Worm (Caenorhabditis elegans) whole organism, late embryonic: ENCODE results near the gene F55G7.4.

Experiments used
- C08G9.2 ChIP-seq: sonication (generic microtip); optimal IDR thresholded peaks from 2 replicates; lab custom pipeline; 2016; ENCODE audit warnings: mild to moderate bottlenecking, missing genetic modification characterization, moderate library complexity, missing compliant biosample characterization
- K02D7.2 ChIP-seq: sonication (generic microtip); optimal IDR thresholded peaks from 2 replicates; lab custom pipeline; 2017; ENCODE audit warnings: mild to moderate bottlenecking, missing genetic modification characterization, missing compliant biosample characterization
- ahr-1 ChIP-seq: sonication (generic microtip); optimal IDR thresholded peaks from 2 replicates; lab custom pipeline; 2016; ENCODE audit warnings: missing genetic modification characterization, missing compliant biosample characterization
- ceh-18 ChIP-seq: sonication (generic microtip); optimal IDR thresholded peaks from 2 replicates; lab custom pipeline; 2016; ENCODE audit warnings: missing genetic modification characterization, missing compliant biosample characterization
- ceh-19 ChIP-seq: fragments of 200-800 bp; sonication (Bioruptor generic); optimal IDR thresholded peaks from 2 replicates; lab custom pipeline; 2018; ENCODE audit warnings: mild to moderate bottlenecking, missing genetic modification characterization, missing compliant biosample characterization
- ceh-22 ChIP-seq: sonication (generic microtip); optimal IDR thresholded peaks from 2 replicates; lab custom pipeline; 2017; ENCODE audit warnings: missing biosample characterization, missing genetic modification characterization
- ceh-30 ChIP-seq: fragments of 150-350 bp; optimal IDR thresholded peaks from 2 replicates; lab custom pipeline; 2014; ENCODE audit warnings: missing biosample characterization, missing genetic modification characterization
- ceh-31 ChIP-seq: sonication (generic microtip); optimal IDR thresholded peaks from 2 replicates; lab custom pipeline; 2016; ENCODE audit warnings: missing genetic modification characterization, missing compliant biosample characterization
- ceh-45 ChIP-seq: fragments of 200-800 bp; sonication (Bioruptor generic); IDR thresholded peaks from 2 replicates; pipeline ENCODE4 v1.3.6; 2022; ENCODE audit warnings: missing genetic modification reagents, missing genetic modification characterization, missing compliant biosample characterization
- ceh-48 ChIP-seq: sonication (generic microtip); optimal IDR thresholded peaks from 2 replicates; lab custom pipeline; 2016; ENCODE audit warnings: missing genetic modification characterization, inconsistent platforms, missing compliant biosample characterization
- ceh-6 ChIP-seq: fragments of 200-800 bp; sonication (Bioruptor generic); optimal IDR thresholded peaks from 2 replicates; lab custom pipeline; 2018; ENCODE audit warnings: mild to moderate bottlenecking, missing genetic modification characterization, missing compliant biosample characterization
- ceh-9 ChIP-seq: sonication (generic microtip); optimal IDR thresholded peaks from 2 replicates; lab custom pipeline; 2016; ENCODE audit warnings: mild to moderate bottlenecking, missing genetic modification characterization, inconsistent platforms, missing compliant biosample characterization
- che-1 ChIP-seq: sonication (generic microtip); optimal IDR thresholded peaks from 2 replicates; lab custom pipeline; 2016; ENCODE audit warnings: mild to moderate bottlenecking, missing genetic modification characterization, missing compliant biosample characterization
- elt-2 ChIP-seq: sonication (generic microtip); optimal IDR thresholded peaks from 2 replicates; lab custom pipeline; 2016; ENCODE audit warnings: missing genetic modification reagents, missing genetic modification characterization, missing compliant biosample characterization
- ets-4 ChIP-seq: sonication (generic microtip); optimal IDR thresholded peaks from 2 replicates; lab custom pipeline; 2016; ENCODE audit warnings: missing genetic modification characterization, missing compliant biosample characterization
- fax-1 ChIP-seq: sonication (generic microtip); optimal IDR thresholded peaks from 2 replicates; lab custom pipeline; 2016; ENCODE audit warnings: missing genotype, missing genetic modification characterization, missing compliant biosample characterization
- fkh-6 ChIP-seq: sonication (generic microtip); optimal IDR thresholded peaks from 2 replicates; lab custom pipeline; 2016; ENCODE audit warnings: missing genetic modification characterization, missing compliant biosample characterization
- hlh-13 ChIP-seq: fragments of 200-800 bp; sonication (Bioruptor generic); optimal IDR thresholded peaks from 2 replicates; lab custom pipeline; 2018; ENCODE audit warnings: mild to moderate bottlenecking, missing genetic modification characterization, missing compliant biosample characterization
- hlh-6 ChIP-seq: sonication (generic microtip); optimal IDR thresholded peaks from 2 replicates; lab custom pipeline; 2016; ENCODE audit warnings: missing genotype, missing genetic modification characterization, missing compliant biosample characterization
- lim-6 ChIP-seq: sonication (generic microtip); optimal IDR thresholded peaks from 2 replicates; lab custom pipeline; 2016; ENCODE audit warnings: missing genetic modification characterization, missing compliant biosample characterization
- lin-11 ChIP-seq: fragments of 200-800 bp; sonication (Bioruptor generic); optimal IDR thresholded peaks from 2 replicates; lab custom pipeline; 2018; ENCODE audit warnings: mild to moderate bottlenecking, missing genetic modification characterization, missing compliant biosample characterization
- madf-2 ChIP-seq: sonication (generic microtip); optimal IDR thresholded peaks from 2 replicates; lab custom pipeline; 2017; ENCODE audit warnings: missing genetic modification characterization, missing compliant biosample characterization
- mec-3 ChIP-seq: sonication (generic microtip); optimal IDR thresholded peaks from 2 replicates; lab custom pipeline; 2016; ENCODE audit warnings: borderline replicate concordance, missing genetic modification characterization, missing compliant biosample characterization
- nfya-1 ChIP-seq: sonication (generic microtip); optimal IDR thresholded peaks from 2 replicates; lab custom pipeline; 2017; ENCODE audit warnings: missing genetic modification characterization, mild to moderate bottlenecking, missing compliant biosample characterization, antibody characterized with exemption, moderate library complexity
- odd-2 ChIP-seq: sonication (generic microtip); optimal IDR thresholded peaks from 2 replicates; lab custom pipeline; 2017; ENCODE audit warnings: antibody characterized with exemption, mild to moderate bottlenecking, missing genetic modification characterization, missing compliant biosample characterization
- pat-9 ChIP-seq: fragments of 200-800 bp; sonication (Bioruptor generic); optimal IDR thresholded peaks from 2 replicates; lab custom pipeline; 2018; ENCODE audit warnings: mild to moderate bottlenecking, missing genetic modification characterization, moderate library complexity, missing compliant biosample characterization
- pqm-1 ChIP-seq: sonication (generic microtip); optimal IDR thresholded peaks from 2 replicates; lab custom pipeline; 2016; ENCODE audit warnings: missing genetic modification characterization, missing compliant biosample characterization
- pros-1 ChIP-seq: fragments of 150-350 bp; optimal IDR thresholded peaks from 2 replicates; lab custom pipeline; 2014; ENCODE audit warnings: missing biosample characterization, missing genetic modification reagents, missing genetic modification characterization
- ref-2 ChIP-seq: sonication (generic microtip); optimal IDR thresholded peaks from 2 replicates; lab custom pipeline; 2016; ENCODE audit warnings: missing genetic modification characterization, missing compliant biosample characterization
- rnt-1 ChIP-seq: sonication (generic microtip); optimal IDR thresholded peaks from 2 replicates; lab custom pipeline; 2016; ENCODE audit warnings: missing genetic modification characterization, missing compliant biosample characterization
- sdc-2 ChIP-seq: sonication (generic microtip); optimal IDR thresholded peaks from 2 replicates; lab custom pipeline; 2016; ENCODE audit warnings: missing genotype, missing genetic modification characterization, missing compliant biosample characterization
- sox-2 ChIP-seq: fragments of 200-800 bp; sonication (Bioruptor generic); IDR thresholded peaks from 2 replicates; pipeline ENCODE4 v1.3.6; 2022; ENCODE audit warnings: missing genetic modification reagents, missing genetic modification characterization, missing compliant biosample characterization
- tbx-2 ChIP-seq: sonication (generic microtip); optimal IDR thresholded peaks from 2 replicates; lab custom pipeline; 2016; ENCODE audit warnings: missing genetic modification characterization, missing compliant biosample characterization
- tbx-7 ChIP-seq: sonication (generic microtip); optimal IDR thresholded peaks from 2 replicates; lab custom pipeline; 2016; ENCODE audit warnings: missing genotype, missing genetic modification characterization, missing compliant biosample characterization
- unc-42 ChIP-seq: sonication (generic microtip); optimal IDR thresholded peaks from 2 replicates; lab custom pipeline; 2016; ENCODE audit warnings: missing genotype, missing genetic modification characterization, missing compliant biosample characterization

F55G7.4 gene

ce11 chrX:11941951-11942350, 14.3 kb downstream of the F55G7.4 start, which contains the start of gene F55G7.3:
F55G7.3 (minus strand) TSS chrX:11942051.
- TF ChIP-seq pqm-1 (tag; lab: Kevin White, UChicago), result no peak
- TF ChIP-seq nfya-1 (tag; lab: Kevin White, UChicago), result no peak
- no peak for TF ChIP-seq hlh-6 (tag; lab: Kevin White, UChicago)
- TF ChIP-seq sox-2 (GFP tag; lab: Robert Waterston, UW), result no peak
- TF ChIP-seq tbx-7 (tag; lab: Kevin White, UChicago), result no peak
- TF ChIP-seq odd-2 (tag; lab: Kevin White, UChicago), result no peak
- no peak for TF ChIP-seq pros-1
- no peak for TF ChIP-seq ceh-9 (tag; lab: Kevin White, UChicago)
- no peak for TF ChIP-seq ets-4 (tag; lab: Kevin White, UChicago)
- TF ChIP-seq, all 69 proteins: peak for 0

ce11 chrX:11946788-11947463, 19.2 kb downstream of the F55G7.4 start, which contains the start of gene nfya-1:
nfya-1 (minus strand) TSS chrX:11946838.
- TF ChIP-seq tbx-2 (peak; percentile 1), ceh-48 (peak; percentile 84), pat-9 (no peak), madf-2 (tag; lab: Kevin White, UChicago) (no peak), sdc-2 (tag; lab: Kevin White, UChicago) (peak; percentile 71), mec-3 (tag; lab: Kevin White, UChicago) (no peak), rnt-1 (peak; percentile 30), unc-42 (tag; lab: Kevin White, UChicago) (peak; percentile 3), hlh-13 (no peak), ceh-31 (tag; lab: Kevin White, UChicago) (peak; percentile 37)

- no peak for TF ChIP-seq ceh-30 (tag; lab: Kevin White, UChicago)
- TF ChIP-seq sdc-2 (tag; lab: Kevin White, UChicago), result peak; percentile 24
- no peak for TF ChIP-seq ceh-22 (tag; lab: Kevin White, UChicago)
- TF ChIP-seq ceh-18, result no peak
- TF ChIP-seq, all 69 proteins: peak for 1
These were observed 20.7 kb downstream of the F55G7.4 start, which contains the start of gene lsd-1 for ce11 chrX:11948184-11948894. lsd-1 (plus strand) TSS chrX:11948844.

ce11 chrX:11952129-11952528, 24.4 kb downstream of the F55G7.4 start:
- TF ChIP-seq sdc-2 (tag; lab: Kevin White, UChicago) (no peak), pros-1 (no peak), lim-6 (tag; lab: Kevin White, UChicago) (no peak), ceh-6 (GFP tag; lab: Kevin White, UChicago) (no peak), ref-2 (tag; lab: Kevin White, UChicago) (no peak), ceh-9 (tag; lab: Kevin White, UChicago) (no peak), elt-2 (no peak), lin-11 (tag; lab: Kevin White, UChicago) (no peak), pqm-1 (tag; lab: Kevin White, UChicago) (no peak), C08G9.2 (tag; lab: Kevin White, UChicago) (no peak), ahr-1 (no peak), che-1 (tag; lab: Kevin White, UChicago) (no peak), hlh-13 (no peak), fkh-6 (tag; lab: Kevin White, UChicago) (no peak)
- TF ChIP-seq, all 69 proteins: peak for 0

- TF ChIP-seq fkh-6 (tag; lab: Kevin White, UChicago), result no peak
- TF ChIP-seq ceh-30 (tag; lab: Kevin White, UChicago), result no peak
- no peak for TF ChIP-seq ahr-1
- TF ChIP-seq rnt-1, result no peak
- TF ChIP-seq fax-1 (tag; lab: Kevin White, UChicago), result no peak
- TF ChIP-seq ceh-19, result no peak
- TF ChIP-seq K02D7.2 (tag; lab: Kevin White, UChicago), result no peak
- no peak for TF ChIP-seq ceh-45 (GFP tag; lab: Robert Waterston, UW)
These were observed 25.5 kb downstream of the F55G7.4 start, which contains the start of gene T08D10.4 for ce11 chrX:11953229-11953628. T08D10.4 (minus strand) TSS chrX:11953329.
